Worm (Caenorhabditis elegans): Measurements from ENCODE around the gene ins-14.

Gene ins-14

ce11 chrII:6721581-6721980 is 24.0 kb downstream of the ins-14 start:
- TF ChIP-seq cebp-2 (GFP tag; IDR thresholded peaks at IDR 0.05) (no peak), ceh-100 (GFP tag; IDR thresholded peaks at IDR 0.05) (0 out of 2 replicates have a peak, but pooled peaks have one; percentile 24), sdz-38 (tag; optimal IDR thresholded peaks at IDR 0.05) (no peak), B0336.3 (GFP tag; IDR thresholded peaks at IDR 0.05) (no peak), hsf-1 (GFP tag; IDR thresholded peaks at IDR 0.05) (no peak), atf-7 (tag; optimal IDR thresholded peaks at IDR 0.05) (peak; percentile 4), T07F8.4 (tag; optimal IDR thresholded peaks at IDR 0.05) (peak; percentile 22), F10E7.11 (tag; optimal IDR thresholded peaks at IDR 0.05) (no peak), him-1 (tag; optimal IDR thresholded peaks at IDR 0.05) (peak; percentile 88), lsy-27 (tag; optimal IDR thresholded peaks at IDR 0.05; ENCODE audit: borderline replicate concordance, insufficient read depth) (no peak), attf-5 (GFP tag; optimal IDR thresholded peaks at IDR 0.05) (peak; percentile 21), D2030.7 (GFP tag; IDR thresholded peaks at IDR 0.05) (peak; percentile 41), F23B12.7 (tag; optimal IDR thresholded peaks at IDR 0.05; ENCODE audit: insufficient read depth) (peak; percentile 75), pha-4 (tag; optimal IDR thresholded peaks at IDR 0.05) (no peak), snpc-1.1 (tag; optimal IDR thresholded peaks at IDR 0.05; ENCODE audit: insufficient read depth) (peak; percentile 14), zfh-2 (GFP tag; conservative IDR thresholded peaks at IDR 0.05) (no peak), tbx-9 (tag; optimal IDR thresholded peaks at IDR 0.05; ENCODE audit: borderline replicate concordance) (no peak), B0261.1 (tag; optimal IDR thresholded peaks at IDR 0.05) (peak; percentile 85), snpc-4 (GFP tag; optimal IDR thresholded peaks at IDR 0.05) (no peak), snpc-4 (tag; optimal IDR thresholded peaks at IDR 0.05) (no peak), K12H6.12 (tag; optimal IDR thresholded peaks at IDR 0.05) (peak; percentile 0), F52B5.7 (tag; optimal IDR thresholded peaks at IDR 0.05) (no peak), tbp1 (GFP tag; optimal IDR thresholded peaks at IDR 0.05) (peak; percentile 95), aptf-3 (GFP tag; IDR thresholded peaks at IDR 0.05) (0 out of 2 replicates have a peak, but pooled peaks have one; percentile 24), hlh-12 (tag; optimal IDR thresholded peaks at IDR 0.05) (no peak), snpc-3.4 (tag; optimal IDR thresholded peaks at IDR 0.05) (peak; percentile 12), die-1 (tag; optimal IDR thresholded peaks at IDR 0.05) (peak; percentile 70), hlh-26 (GFP tag; conservative IDR thresholded peaks at IDR 0.05) (no peak), ceh-79 (tag; optimal IDR thresholded peaks at IDR 0.05) (peak; percentile 38), ceh-40 (GFP tag; IDR thresholded peaks at IDR 0.05) (no peak), mcd-1 (GFP tag; IDR thresholded peaks at IDR 0.05) (peak; percentile 51; the same call in 1 of the 2 replicates), ceh-27 (GFP tag; optimal IDR thresholded peaks at IDR 0.05) (peak; percentile 41), nhr-27 (tag; optimal IDR thresholded peaks at IDR 0.05) (peak; percentile 4), K11D2.4 (GFP tag; IDR thresholded peaks at IDR 0.05) (0 out of 2 replicates have a peak, but pooled peaks have one; percentile 33), hmg-1.2 (GFP tag; IDR thresholded peaks at IDR 0.05) (peak; percentile 67), mel-28 (tag; optimal IDR thresholded peaks at IDR 0.05; ENCODE audit: borderline replicate concordance) (no peak), pbrm-1 (GFP tag; IDR thresholded peaks at IDR 0.05) (no peak), ztf-18 (tag; optimal IDR thresholded peaks at IDR 0.05) (peak; percentile 13), let-526 (GFP tag; IDR thresholded peaks at IDR 0.05) (no peak), repo-1 (tag; optimal IDR thresholded peaks at IDR 0.05) (peak; percentile 19), rpc-1 (optimal IDR thresholded peaks at IDR 0.05) (peak; percentile 68), rpc-1 (tag; optimal IDR thresholded peaks at IDR 0.05) (peak; percentile 81), nfya-1 (tag; optimal IDR thresholded peaks at IDR 0.05; ENCODE audit: borderline replicate concordance, insufficient read depth) (no peak), ZK185.1 (tag; optimal IDR thresholded peaks at IDR 0.05; ENCODE audit: poor library complexity, severe bottlenecking) (peak; percentile 32), egrh-3 (GFP tag; IDR thresholded peaks at IDR 0.05) (peak; percentile 44; the same call in 1 of the 2 replicates), madf-6 (GFP tag; IDR thresholded peaks at IDR 0.05) (0 out of 2 replicates have a peak, but pooled peaks have one; percentile 51), efl-1 (GFP tag; optimal IDR thresholded peaks at IDR 0.05) (no peak), xnd-1 (tag; optimal IDR thresholded peaks at IDR 0.05) (no peak)
